Fruit fly (Drosophila melanogaster): ENCODE results near the gene Hmgcl.

The Hmgcl gene

dm6 chr2L:6918517-6919202, 41.5 kb upstream of the Hmgcl start, which contains the start of gene nop5 (continued):
- TF ChIP-seq Hr78 (GFP tag; optimal IDR thresholded peaks at IDR 0.05) (no peak), h (optimal IDR thresholded peaks at IDR 0.05) (no peak), bsh (GFP tag; optimal IDR thresholded peaks at IDR 0.05) (peak in 1 of 2 experiments; percentile 54), en (GFP tag; optimal IDR thresholded peaks at IDR 0.05) (no peak), cas (GFP tag; IDR thresholded peaks at IDR 0.05) (no peak), Hand (GFP tag; optimal IDR thresholded peaks at IDR 0.05) (peak; percentile 56), scrt (GFP tag; optimal IDR thresholded peaks at IDR 0.05) (no peak), CG11093 (GFP tag; IDR thresholded peaks at IDR 0.05) (no peak), Drgx (GFP tag; IDR thresholded peaks at IDR 0.05) (no peak), CG30403 (GFP tag; optimal IDR thresholded peaks at IDR 0.05) (peak; percentile 60), fd3F (GFP tag; optimal IDR thresholded peaks at IDR 0.05) (peak; percentile 63), gem (tag; optimal IDR thresholded peaks at IDR 0.05) (peak; percentile 85), bab2 (GFP tag; optimal IDR thresholded peaks at IDR 0.05) (no peak), CG1603 (tag; optimal IDR thresholded peaks at IDR 0.05) (peak; percentile 49), Atf3 (GFP tag; optimal IDR thresholded peaks at IDR 0.05) (no peak), Bteb2 (GFP tag; optimal IDR thresholded peaks at IDR 0.05) (no peak), usp (GFP tag; optimal IDR thresholded peaks at IDR 0.05) (no peak), tgo (GFP tag; IDR thresholded peaks at IDR 0.05) (no peak; the same call in 2 of the 3 replicates), CG12659 (GFP tag; optimal IDR thresholded peaks at IDR 0.05) (peak; percentile 85), CG7745 (tag; optimal IDR thresholded peaks at IDR 0.05) (peak; percentile 26), eve (GFP tag; optimal IDR thresholded peaks at IDR 0.05) (no peak), CG17359 (tag; optimal IDR thresholded peaks at IDR 0.05) (peak; percentile 46), CG5180 (GFP tag; optimal IDR thresholded peaks at IDR 0.05) (no peak), Oaz (GFP tag; IDR thresholded peaks at IDR 0.05) (no peak), Ets97D (GFP tag; optimal IDR thresholded peaks at IDR 0.05) (peak; percentile 34), CG14441 (GFP tag; IDR thresholded peaks at IDR 0.05) (no peak), E2f1 (GFP tag; IDR thresholded peaks at IDR 0.05) (0 out of 2 replicates have a peak, but pooled peaks have one; percentile 22), jing (GFP tag; optimal IDR thresholded peaks at IDR 0.05) (no peak), CG30020 (tag; optimal IDR thresholded peaks at IDR 0.05) (peak; percentile 50), tin (GFP tag; optimal IDR thresholded peaks at IDR 0.05) (peak; percentile 35), CG13123 (GFP tag; optimal IDR thresholded peaks at IDR 0.05) (peak; percentile 18), CG1024 (GFP tag; IDR thresholded peaks at IDR 0.05) (no peak), ab (GFP tag; optimal IDR thresholded peaks at IDR 0.05) (no peak), pnt (GFP tag; optimal IDR thresholded peaks at IDR 0.05) (no peak), CG7786 (GFP tag; optimal IDR thresholded peaks at IDR 0.05) (no peak), CG1647 (GFP tag; optimal IDR thresholded peaks at IDR 0.05) (no peak), CrebB (tag; optimal IDR thresholded peaks at IDR 0.05) (no peak), CG3065 (GFP tag; optimal IDR thresholded peaks at IDR 0.05) (no peak), dmrt11E (tag; optimal IDR thresholded peaks at IDR 0.05) (peak; percentile 76), sob (GFP tag; IDR thresholded peaks at IDR 0.05) (peak; percentile 21; the same call in 1 of the 2 replicates), CG7372 (GFP tag; IDR thresholded peaks at IDR 0.05) (no peak), CG12219 (GFP tag; optimal IDR thresholded peaks at IDR 0.05) (no peak), Scr (GFP tag; IDR thresholded peaks at IDR 0.05; ENCODE audit: partially characterized antibody) (no peak), CG7556 (GFP tag; optimal IDR thresholded peaks at IDR 0.05) (peak; percentile 84), bigmax (GFP tag; optimal IDR thresholded peaks at IDR 0.05) (peak; percentile 93), crp (GFP tag; optimal IDR thresholded peaks at IDR 0.05) (peak in 1 of 2 experiments; percentile 0), CG15514 (GFP tag; optimal IDR thresholded peaks at IDR 0.05) (peak; percentile 27), Fer1 (GFP tag; optimal IDR thresholded peaks at IDR 0.05) (peak; percentile 78), Aef1 (GFP tag; IDR thresholded peaks at IDR 0.05) (no peak), lmd (GFP tag; IDR thresholded peaks at IDR 0.05) (peak; percentile 37; the same call in 1 of the 2 replicates)
